Fruit fly (Drosophila melanogaster): ENCODE data around the gene Atg101.

Gene Atg101

dm6 chrX:18830396-18830795, 38.9 kb downstream of the Atg101 start, which contains the start of gene CG7101:
Gene CG7101, plus strand, starts transcription at chrX:18830591.
- TF ChIP-seq CG13204 (GFP tag; optimal IDR thresholded peaks at IDR 0.05) (no peak), CG4496 (GFP tag; IDR thresholded peaks at IDR 0.05) (no peak), CG12605 (GFP tag; IDR thresholded peaks at IDR 0.05) (no peak), CG10348 (GFP tag; IDR thresholded peaks at IDR 0.05) (no peak), CG15710 (tag; optimal IDR thresholded peaks at IDR 0.05) (no peak), Snoo (tag; optimal IDR thresholded peaks at IDR 0.05) (no peak), CG8301 (tag; optimal IDR thresholded peaks at IDR 0.05) (no peak), CG14655 (GFP tag; optimal IDR thresholded peaks at IDR 0.05) (no peak)

dm6 chrX:18832371-18832852, 40.9 kb downstream of the Atg101 start, which contains the start of gene Pvf1:
Gene Pvf1, plus strand, starts transcription at chrX:18832682.
- no peak for TF ChIP-seq CG15710 (tag; optimal IDR thresholded peaks at IDR 0.05)
- no peak for TF ChIP-seq EcR (GFP tag; optimal IDR thresholded peaks at IDR 0.05)
- TF ChIP-seq Pif1A (GFP tag; optimal IDR thresholded peaks at IDR 0.05), result no peak
- TF ChIP-seq CG14655 (GFP tag; optimal IDR thresholded peaks at IDR 0.05), result no peak
- peak; percentile 40; the same call in 1 of the 2 replicates for TF ChIP-seq CG12605 (GFP tag; IDR thresholded peaks at IDR 0.05)
- 0 out of 3 replicates have a peak, but pooled peaks have one; percentile 16 for TF ChIP-seq fd96Ca (GFP tag; IDR thresholded peaks at IDR 0.05)
- no peak for TF ChIP-seq gl (tag; optimal IDR thresholded peaks at IDR 0.05)
- no peak for TF ChIP-seq CG10348 (GFP tag; IDR thresholded peaks at IDR 0.05)
- TF ChIP-seq D1 (tag; optimal IDR thresholded peaks at IDR 0.05), result no peak
- TF ChIP-seq CG13204 (GFP tag; optimal IDR thresholded peaks at IDR 0.05), result peak; percentile 57
- no peak for TF ChIP-seq CG8301 (tag; optimal IDR thresholded peaks at IDR 0.05)
- TF ChIP-seq CG8159 (tag; optimal IDR thresholded peaks at IDR 0.05), result no peak
- TF ChIP-seq CG34367 (tag; optimal IDR thresholded peaks at IDR 0.05), result no peak
- TF ChIP-seq CG4496 (GFP tag; IDR thresholded peaks at IDR 0.05), result peak; percentile 59; the same call in 1 of the 3 replicates
- TF ChIP-seq CG17806 (tag; optimal IDR thresholded peaks at IDR 0.05), result no peak
- no peak for TF ChIP-seq rn (GFP tag; IDR thresholded peaks at IDR 0.05)
- no peak for TF ChIP-seq Snoo (tag; optimal IDR thresholded peaks at IDR 0.05)
- no peak for TF ChIP-seq CG32121 (GFP tag; IDR thresholded peaks at IDR 0.05)
- peak; percentile 51; the same call in 1 of the 2 replicates for TF ChIP-seq Ets98B (GFP tag; IDR thresholded peaks at IDR 0.05)
- peak; percentile 42 for TF ChIP-seq Pif1B (GFP tag; optimal IDR thresholded peaks at IDR 0.05)
- no peak for TF ChIP-seq CG9948 (tag; optimal IDR thresholded peaks at IDR 0.05)

- no peak for TF ChIP-seq CG10348 (GFP tag; IDR thresholded peaks at IDR 0.05)
- TF ChIP-seq gl (tag; optimal IDR thresholded peaks at IDR 0.05), result no peak
- TF ChIP-seq fd96Ca (GFP tag; IDR thresholded peaks at IDR 0.05), result 0 out of 3 replicates have a peak, but pooled peaks have one; percentile 40
- TF ChIP-seq CG15710 (tag; optimal IDR thresholded peaks at IDR 0.05), result no peak
- 0 out of 2 replicates have a peak, but pooled peaks have one; percentile 19 for TF ChIP-seq rn (GFP tag; IDR thresholded peaks at IDR 0.05)
- TF ChIP-seq CG12605 (GFP tag; IDR thresholded peaks at IDR 0.05), result no peak
- TF ChIP-seq CG34367 (tag; optimal IDR thresholded peaks at IDR 0.05), result no peak
- TF ChIP-seq CG4496 (GFP tag; IDR thresholded peaks at IDR 0.05), result peak; percentile 65; the same call in 2 of the 3 replicates
- no peak for TF ChIP-seq D1 (tag; optimal IDR thresholded peaks at IDR 0.05)
- peak; percentile 65 for TF ChIP-seq Pif1A (GFP tag; optimal IDR thresholded peaks at IDR 0.05)
- TF ChIP-seq CG32121 (GFP tag; IDR thresholded peaks at IDR 0.05), result 0 out of 2 replicates have a peak, but pooled peaks have one; percentile 15
- no peak for TF ChIP-seq EcR (GFP tag; optimal IDR thresholded peaks at IDR 0.05)
- peak; percentile 70 for TF ChIP-seq CG8159 (tag; optimal IDR thresholded peaks at IDR 0.05)
- peak; percentile 23 for TF ChIP-seq CG14655 (GFP tag; optimal IDR thresholded peaks at IDR 0.05)
- peak; percentile 71 for TF ChIP-seq Snoo (tag; optimal IDR thresholded peaks at IDR 0.05)
- peak; percentile 41; the same call in 1 of the 2 replicates for TF ChIP-seq Ets98B (GFP tag; IDR thresholded peaks at IDR 0.05)
- peak; percentile 60 for TF ChIP-seq CG17806 (tag; optimal IDR thresholded peaks at IDR 0.05)
- peak; percentile 47 for TF ChIP-seq Pif1B (GFP tag; optimal IDR thresholded peaks at IDR 0.05)
- no peak for TF ChIP-seq CG9948 (tag; optimal IDR thresholded peaks at IDR 0.05)
- TF ChIP-seq CG13204 (GFP tag; optimal IDR thresholded peaks at IDR 0.05), result no peak
- no peak for TF ChIP-seq CG8301 (tag; optimal IDR thresholded peaks at IDR 0.05)
These were observed 42.9 kb downstream of the Atg101 start for dm6 chrX:18834399-18834798.

dm6 chrX:18835003-18835402, 43.5 kb downstream of the Atg101 start:
- no peak for TF ChIP-seq CG10348 (GFP tag; IDR thresholded peaks at IDR 0.05)
- TF ChIP-seq CG13204 (GFP tag; optimal IDR thresholded peaks at IDR 0.05), result no peak
- TF ChIP-seq D1 (tag; optimal IDR thresholded peaks at IDR 0.05), result no peak
- TF ChIP-seq CG12605 (GFP tag; IDR thresholded peaks at IDR 0.05), result no peak
- TF ChIP-seq Pif1B (GFP tag; optimal IDR thresholded peaks at IDR 0.05), result no peak
- TF ChIP-seq CG15710 (tag; optimal IDR thresholded peaks at IDR 0.05), result no peak
- TF ChIP-seq Ets98B (GFP tag; IDR thresholded peaks at IDR 0.05), result no peak
- TF ChIP-seq Pif1A (GFP tag; optimal IDR thresholded peaks at IDR 0.05), result no peak
- no peak for TF ChIP-seq CG8159 (tag; optimal IDR thresholded peaks at IDR 0.05)

dm6 chrX:18835500-18835899, 44.0 kb downstream of the Atg101 start:
- TF ChIP-seq CG13204 (GFP tag; optimal IDR thresholded peaks at IDR 0.05) (peak; percentile 23), CG10348 (GFP tag; IDR thresholded peaks at IDR 0.05) (no peak), CG14655 (GFP tag; optimal IDR thresholded peaks at IDR 0.05) (peak; percentile 50), CG8301 (tag; optimal IDR thresholded peaks at IDR 0.05) (peak; percentile 36), CG9948 (tag; optimal IDR thresholded peaks at IDR 0.05) (peak; percentile 36), CG32121 (GFP tag; IDR thresholded peaks at IDR 0.05) (no peak), CG12605 (GFP tag; IDR thresholded peaks at IDR 0.05) (no peak; the same call in 1 of the 2 replicates), fd96Ca (GFP tag; IDR thresholded peaks at IDR 0.05) (no peak), D1 (tag; optimal IDR thresholded peaks at IDR 0.05) (no peak), gl (tag; optimal IDR thresholded peaks at IDR 0.05) (peak; percentile 37), rn (GFP tag; IDR thresholded peaks at IDR 0.05) (no peak), Pif1A (GFP tag; optimal IDR thresholded peaks at IDR 0.05) (no peak), CG15710 (tag; optimal IDR thresholded peaks at IDR 0.05) (peak; percentile 53), Ets98B (GFP tag; IDR thresholded peaks at IDR 0.05) (no peak), CG4496 (GFP tag; IDR thresholded peaks at IDR 0.05) (peak; percentile 68; the same call in 2 of the 3 replicates), Pif1B (GFP tag; optimal IDR thresholded peaks at IDR 0.05) (peak; percentile 8), EcR (GFP tag; optimal IDR thresholded peaks at IDR 0.05) (no peak), Snoo (tag; optimal IDR thresholded peaks at IDR 0.05) (no peak), CG8159 (tag; optimal IDR thresholded peaks at IDR 0.05) (peak; percentile 53), CG34367 (tag; optimal IDR thresholded peaks at IDR 0.05) (peak; percentile 47), CG17806 (tag; optimal IDR thresholded peaks at IDR 0.05) (peak; percentile 37)

All from whole organism, pupa.